Fruit fly (Drosophila melanogaster) whole organism, embryonic: ENCODE measurements around the gene cup.

Experiments
- Antp ChIP-seq: fragments of 200-800 bp; sonication (Bioruptor generic); optimal IDR thresholded peaks from 3 replicates; lab custom pipeline; 2016; ENCODE audit warnings: missing biosample characterization, missing genetic modification characterization
- B-H1 ChIP-seq: fragments of 200-800 bp; sonication (Bioruptor generic); IDR thresholded peaks from 3 replicates; pipeline ENCODE4 v1.3.6; 2022; ENCODE audit warnings: missing biosample characterization, missing genetic modification characterization
- CG10321 ChIP-seq: fragments of 200-800 bp; sonication (Bioruptor generic); IDR thresholded peaks from 2 replicates; pipeline ENCODE4 v1.3.6; 2022; ENCODE audit warnings: missing biosample characterization, missing genetic modification characterization
- CG12299 ChIP-seq: fragments of 200-800 bp; sonication (Bioruptor generic); optimal IDR thresholded peaks from 2 replicates; lab custom pipeline; 2018; ENCODE audit warnings: missing biosample characterization, mild to moderate bottlenecking, missing genetic modification characterization
- CG13424 ChIP-seq: fragments of 200-800 bp; sonication (Bioruptor generic); optimal IDR thresholded peaks from 2 replicates; lab custom pipeline; 2019; ENCODE audit warnings: missing biosample characterization, mild to moderate bottlenecking, missing genetic modification characterization, moderate library complexity
- CG15696 ChIP-seq: fragments of 200-800 bp; sonication (Bioruptor generic); optimal IDR thresholded peaks from 2 replicates; lab custom pipeline; 2019; ENCODE audit warnings: missing biosample characterization, mild to moderate bottlenecking, missing genetic modification characterization, moderate library complexity
- CG16815 ChIP-seq: fragments of 200-800 bp; sonication (Bioruptor generic); optimal IDR thresholded peaks from 3 replicates; lab custom pipeline; 2017; ENCODE audit warnings: missing biosample characterization, mild to moderate bottlenecking, missing genetic modification characterization
- CG17359 ChIP-seq: fragments of 200-800 bp; sonication (Bioruptor generic); optimal IDR thresholded peaks from 3 replicates; lab custom pipeline; 2018; ENCODE audit warnings: missing biosample characterization, mild to moderate bottlenecking, missing genetic modification characterization, moderate library complexity
- CG18011 ChIP-seq: fragments of 200-800 bp; sonication (Bioruptor generic); optimal IDR thresholded peaks from 2 replicates; lab custom pipeline; 2017; ENCODE audit warnings: missing biosample characterization, missing genetic modification characterization, mild to moderate bottlenecking, moderate library complexity, missing genotype
- CG18476 ChIP-seq: fragments of 200-800 bp; sonication (Bioruptor generic); optimal IDR thresholded peaks from 2 replicates; lab custom pipeline; 2016; ENCODE audit warnings: missing biosample characterization, mild to moderate bottlenecking, missing genetic modification characterization
- CG3163 ChIP-seq: fragments of 200-800 bp; sonication (Bioruptor generic); optimal IDR thresholded peaks from 3 replicates; lab custom pipeline; 2016; ENCODE audit warnings: missing biosample characterization, missing genetic modification characterization
- CG3281 ChIP-seq: fragments of 200-800 bp; sonication (Bioruptor generic); optimal IDR thresholded peaks from 3 replicates; lab custom pipeline; 2017; ENCODE audit warnings: missing biosample characterization, mild to moderate bottlenecking, missing genetic modification characterization
- CG4328 ChIP-seq: fragments of 200-800 bp; sonication (Bioruptor generic); optimal IDR thresholded peaks from 3 replicates; lab custom pipeline; 2017; ENCODE audit warnings: missing biosample characterization, missing genetic modification reagents, missing genetic modification characterization
- CG4404 ChIP-seq: fragments of 200-800 bp; sonication (Bioruptor generic); IDR thresholded peaks from 2 replicates; pipeline ENCODE4 v1.3.6; 2022; ENCODE audit warnings: missing biosample characterization, missing genetic modification characterization
- CG6254 ChIP-seq: fragments of 200-800 bp; sonication (Bioruptor generic); optimal IDR thresholded peaks from 3 replicates; lab custom pipeline; 2017; ENCODE audit warnings: mild to moderate bottlenecking, missing biosample characterization, missing genetic modification reagents, missing genetic modification characterization
- CG6689 ChIP-seq: fragments of 200-800 bp; sonication (Bioruptor generic); IDR thresholded peaks from 2 replicates; pipeline ENCODE4 v1.3.6; 2022; ENCODE audit warnings: missing biosample characterization, missing genetic modification characterization
- CG8359 ChIP-seq: fragments of 200-800 bp; sonication (Bioruptor generic); optimal IDR thresholded peaks from 2 replicates; lab custom pipeline; 2017; ENCODE audit warnings: missing biosample characterization, mild to moderate bottlenecking, missing genetic modification characterization, borderline replicate concordance
- CG8765 ChIP-seq: fragments of 200-800 bp; sonication (Bioruptor generic); IDR thresholded peaks from 2 replicates; pipeline ENCODE4 v1.3.6; 2022; ENCODE audit warnings: missing biosample characterization, missing genetic modification characterization
- CG8924 ChIP-seq: fragments of 200-800 bp; optimal IDR thresholded peaks from 3 replicates; lab custom pipeline; 2019; ENCODE audit warnings: missing biosample characterization, mild to moderate bottlenecking, missing genetic modification characterization, moderate library complexity
- CG9609 ChIP-seq: fragments of 200-800 bp; sonication (Bioruptor generic); optimal IDR thresholded peaks from 3 replicates; lab custom pipeline; 2016; ENCODE audit warnings: missing biosample characterization, missing genetic modification characterization
- CTCF ChIP-seq: fragments of 200-800 bp; sonication (Bioruptor generic); optimal IDR thresholded peaks from 2 replicates; lab custom pipeline; 2017; ENCODE audit warnings: missing biosample characterization, mild to moderate bottlenecking, missing genetic modification characterization, moderate library complexity
- CoRest ChIP-seq: fragments of 200-800 bp; sonication (Bioruptor generic); optimal IDR thresholded peaks from 3 replicates; lab custom pipeline; 2018; ENCODE audit warnings: missing biosample characterization, mild to moderate bottlenecking, missing genetic modification characterization, moderate library complexity
- Dref ChIP-seq: fragments of 200-800 bp; sonication (Bioruptor generic); IDR thresholded peaks from 2 replicates; pipeline ENCODE4 v1.3.6; 2022; ENCODE audit warnings: missing biosample characterization, missing genetic modification characterization
- Gsc ChIP-seq: fragments of 200-800 bp; sonication (Bioruptor generic); IDR thresholded peaks from 2 replicates; pipeline ENCODE4 v1.3.6; 2022; ENCODE audit warnings: missing biosample characterization, missing genetic modification characterization
- HLH54F ChIP-seq: fragments of 200-800 bp; sonication (Bioruptor generic); optimal IDR thresholded peaks from 3 replicates; lab custom pipeline; 2016; ENCODE audit warnings: missing biosample characterization, missing genetic modification characterization
- Mes4 ChIP-seq: fragments of 200-800 bp; sonication (Bioruptor generic); optimal IDR thresholded peaks from 2 replicates; lab custom pipeline; 2016; ENCODE audit warnings: missing biosample characterization, missing genetic modification characterization
- Myb ChIP-seq: fragments of 200-800 bp; sonication (Bioruptor generic); optimal IDR thresholded peaks from 2 replicates; lab custom pipeline; 2016; ENCODE audit warnings: missing biosample characterization, missing genetic modification characterization
- NK7.1 ChIP-seq: fragments of 200-800 bp; sonication (Bioruptor generic); optimal IDR thresholded peaks from 3 replicates; lab custom pipeline; 2016; ENCODE audit warnings: missing biosample characterization, missing genetic modification characterization
- PHDP ChIP-seq: fragments of 200-800 bp; sonication (Bioruptor generic); optimal IDR thresholded peaks from 3 replicates; lab custom pipeline; 2018; ENCODE audit warnings: missing biosample characterization, mild to moderate bottlenecking, missing genetic modification characterization, moderate library complexity
- Xrp1 ChIP-seq: fragments of 200-800 bp; sonication (Bioruptor generic); IDR thresholded peaks from 2 replicates; pipeline ENCODE4 v1.3.6; 2022; ENCODE audit warnings: missing biosample characterization, missing genetic modification characterization
- abd-A ChIP-seq: fragments of 200-800 bp; sonication (Bioruptor generic); optimal IDR thresholded peaks from 3 replicates; lab custom pipeline; 2019; ENCODE audit warnings: missing biosample characterization, mild to moderate bottlenecking, missing genetic modification characterization, moderate library complexity
- amos ChIP-seq: fragments of 200-800 bp; sonication (Bioruptor generic); IDR thresholded peaks from 2 replicates; pipeline ENCODE4 v1.3.6; 2022; ENCODE audit warnings: missing biosample characterization, missing genetic modification characterization; ENCODE audit not compliant: partially characterized antibody
- cwo ChIP-seq: fragments of 200-800 bp; sonication (Bioruptor generic); optimal IDR thresholded peaks from 3 replicates; lab custom pipeline; 2017; ENCODE audit warnings: missing biosample characterization, missing genetic modification characterization, mild to moderate bottlenecking, moderate library complexity, missing genetic modification reagents
- ems ChIP-seq: fragments of 200-800 bp; sonication (Bioruptor generic); optimal IDR thresholded peaks from 3 replicates; lab custom pipeline; 2016; ENCODE audit warnings: missing biosample characterization, missing genetic modification characterization
- en ChIP-seq: fragments of 200-800 bp; sonication (Bioruptor generic); optimal IDR thresholded peaks from 2 replicates; lab custom pipeline; 2016; ENCODE audit warnings: missing biosample characterization, missing genetic modification characterization
- grn ChIP-seq: fragments of 200-800 bp; sonication (Bioruptor generic); optimal IDR thresholded peaks from 3 replicates; lab custom pipeline; 2017; ENCODE audit warnings: missing biosample characterization, missing genetic modification characterization
- gsb ChIP-seq: fragments of 200-800 bp; sonication (Bioruptor generic); IDR thresholded peaks from 2 replicates; pipeline ENCODE4 v1.3.6; 2022; ENCODE audit warnings: missing biosample characterization, missing genetic modification characterization
- gt ChIP-seq: fragments of 200-800 bp; sonication (Bioruptor generic); IDR thresholded peaks from 2 replicates; pipeline ENCODE4 v1.3.6; 2022; ENCODE audit warnings: missing biosample characterization, missing genetic modification characterization
- lilli ChIP-seq: fragments of 200-800 bp; sonication (Bioruptor generic); optimal IDR thresholded peaks from 3 replicates; lab custom pipeline; 2016; ENCODE audit warnings: missing biosample characterization, missing genetic modification characterization
- mld ChIP-seq: fragments of 200-800 bp; sonication (Bioruptor generic); IDR thresholded peaks from 3 replicates; pipeline ENCODE4 v1.3.6; 2022; ENCODE audit warnings: missing biosample characterization, missing genetic modification characterization; ENCODE audit not compliant: partially characterized antibody
- nom ChIP-seq: fragments of 200-800 bp; sonication (Bioruptor generic); optimal IDR thresholded peaks from 2 replicates; lab custom pipeline; 2017; ENCODE audit warnings: missing biosample characterization, missing genetic modification characterization, mild to moderate bottlenecking, moderate library complexity, missing genetic modification reagents
- pfk ChIP-seq: fragments of 200-800 bp; sonication (Bioruptor generic); optimal IDR thresholded peaks from 2 replicates; lab custom pipeline; 2018; ENCODE audit warnings: missing biosample characterization, mild to moderate bottlenecking, missing genetic modification characterization, moderate library complexity
- pum ChIP-seq: fragments of 200-800 bp; sonication (Bioruptor generic); optimal IDR thresholded peaks from 2 replicates; lab custom pipeline; 2016; ENCODE audit warnings: missing biosample characterization, missing genetic modification characterization
- pzg ChIP-seq: fragments of 200-800 bp; sonication (Bioruptor generic); optimal IDR thresholded peaks from 3 replicates; lab custom pipeline; 2018; ENCODE audit warnings: missing biosample characterization, mild to moderate bottlenecking, missing genetic modification characterization, moderate library complexity
- tgo ChIP-seq: fragments of 200-800 bp; sonication (Bioruptor generic); IDR thresholded peaks from 3 replicates; pipeline ENCODE4 v1.3.6; 2022; ENCODE audit warnings: missing biosample characterization, missing genetic modification characterization
- toy ChIP-seq: fragments of 200-800 bp; sonication (Bioruptor generic); IDR thresholded peaks from 2 replicates; pipeline ENCODE4 v1.3.6; 2022; ENCODE audit warnings: missing biosample characterization, missing genetic modification characterization
- twi ChIP-seq: fragments of 200-800 bp; optimal IDR thresholded peaks from 2 replicates; lab custom pipeline; 2019; ENCODE audit warnings: missing biosample characterization, mild to moderate bottlenecking, missing genetic modification characterization, moderate library complexity
- wor ChIP-seq: fragments of 200-800 bp; sonication (Bioruptor generic); IDR thresholded peaks from 2 replicates; pipeline ENCODE4 v1.3.6; 2022; ENCODE audit warnings: missing biosample characterization, missing genetic modification characterization
- z ChIP-seq: fragments of 200-800 bp; sonication (Bioruptor generic); IDR thresholded peaks from 3 replicates; pipeline ENCODE4 v1.3.6; 2022; ENCODE audit warnings: missing biosample characterization, missing genetic modification characterization

Gene cup

dm6 chr2L:6683992-6684882 is 20.8 kb downstream of the cup start, which contains the start of gene Nhe3 (continued):
- TF ChIP-seq Antp (GFP tag; lab: Kevin White, UChicago) (peak; percentile 77), twi (tag; lab: Kevin White, UChicago) (peak; percentile 56), CG6254 (no peak), toy (GFP tag; lab: Robert Waterston, UW) (peak; percentile 67; the same call in 1 of the 2 replicates), CoRest (tag; lab: Kevin White, UChicago) (peak; percentile 84), CG9609 (GFP tag; lab: Kevin White, UChicago) (peak; percentile 75), Xrp1 (GFP tag; lab: Robert Waterston, UW) (peak; percentile 82), CG17359 (tag; lab: Kevin White, UChicago) (peak; percentile 73), CG10321 (GFP tag; lab: Robert Waterston, UW) (peak; percentile 40; the same call in 1 of the 2 replicates), NK7.1 (GFP tag; lab: Kevin White, UChicago) (peak; percentile 71), CG8924 (tag; lab: Kevin White, UChicago) (peak; percentile 77), nom (GFP tag; lab: Kevin White, UChicago) (peak; percentile 49), gt (GFP tag; lab: Robert Waterston, UW) (peak; percentile 42; the same call in 1 of the 2 replicates), grn (GFP tag; lab: Kevin White, UChicago) (no peak), CG13424 (tag; lab: Kevin White, UChicago) (peak; percentile 78), abd-A (tag; lab: Kevin White, UChicago) (no peak), Dref (GFP tag; lab: Robert Waterston, UW) (peak; percentile 83), pum (GFP tag; lab: Kevin White, UChicago) (peak; percentile 78), pfk (GFP tag; lab: Kevin White, UChicago) (peak; percentile 83), gsb (GFP tag; lab: Robert Waterston, UW) (peak; percentile 60), z (GFP tag; lab: Robert Waterston, UW) (no peak), en (GFP tag; lab: Kevin White, UChicago) (no peak), CG3281 (GFP tag; lab: Kevin White, UChicago) (peak; percentile 74), CG16815 (GFP tag; lab: Kevin White, UChicago) (peak; percentile 74), CG18011 (GFP tag; lab: Kevin White, UChicago) (peak; percentile 54), CG12299 (tag; lab: Kevin White, UChicago) (peak; percentile 67), mld (GFP tag; lab: Robert Waterston, UW) (0 out of 3 replicates have a peak, but pooled peaks have one; percentile 54), amos (GFP tag; lab: Robert Waterston, UW) (peak; percentile 42), CG6689 (GFP tag; lab: Robert Waterston, UW) (peak; percentile 87), CTCF (GFP tag; lab: Kevin White, UChicago) (peak; percentile 98), wor (peak; percentile 72), tgo (GFP tag; lab: Robert Waterston, UW) (peak; percentile 82), cwo (GFP tag; lab: Kevin White, UChicago) (peak; percentile 55), HLH54F (GFP tag; lab: Kevin White, UChicago) (peak; percentile 85), CG3163 (GFP tag; lab: Kevin White, UChicago) (peak; percentile 44), CG8765 (GFP tag; lab: Robert Waterston, UW) (no peak), ems (GFP tag; lab: Kevin White, UChicago) (peak; percentile 87), CG4404 (GFP tag; lab: Robert Waterston, UW) (peak; percentile 76), CG18476 (GFP tag; lab: Kevin White, UChicago) (peak; percentile 81), PHDP (tag; lab: Kevin White, UChicago) (peak; percentile 71), lilli (GFP tag; lab: Kevin White, UChicago) (peak; percentile 90), CG15696 (peak; percentile 72), CG4328 (GFP tag; lab: Kevin White, UChicago) (peak; percentile 69), CG8359 (GFP tag; lab: Kevin White, UChicago) (peak; percentile 24), pzg (GFP tag; lab: Kevin White, UChicago) (peak; percentile 40), Mes4 (GFP tag; lab: Kevin White, UChicago) (peak; percentile 28), Gsc (GFP tag; lab: Robert Waterston, UW) (no peak), B-H1 (peak; percentile 68; the same call in 1 of the 3 replicates), Myb (GFP tag; lab: Kevin White, UChicago) (peak; percentile 45)
